Worm (Caenorhabditis elegans): ENCODE results near the gene dnj-20.

ce11 chrII:9667382-9667781, 43.4 kb upstream of the dnj-20 start, which contains the start of gene ZK1320.11:
- TF ChIP-seq sox-2 (GFP tag; IDR thresholded peaks at IDR 0.05) (no peak), ama-1 (optimal IDR thresholded peaks at IDR 0.05) (no peak), nhr-11 (tag; optimal IDR thresholded peaks at IDR 0.05) (no peak), ceh-14 (tag; optimal IDR thresholded peaks at IDR 0.05) (no peak), ahr-1 (tag; optimal IDR thresholded peaks at IDR 0.05) (no peak), ceh-34 (tag; optimal IDR thresholded peaks at IDR 0.05) (no peak), fkh-6 (tag; optimal IDR thresholded peaks at IDR 0.05) (no peak)
